Fruit fly (Drosophila melanogaster) whole organism, wandering third instar larva: ENCODE measurements around the gene Pex3.

Experiments used
- CG9705 ChIP-seq: fragments of 200-800 bp; sonication (Bioruptor generic); optimal IDR thresholded peaks from 2 replicates; lab custom pipeline; 2018; ENCODE audit warnings: missing biosample characterization, mild to moderate bottlenecking, missing genetic modification characterization
- Dif ChIP-seq: fragments of 200-275, 200-300 bp; sonication (Bioruptor generic); optimal IDR thresholded peaks from 2 replicates; lab custom pipeline; 2018; ENCODE audit warnings: missing biosample characterization, missing genetic modification characterization; ENCODE audit not compliant: partially characterized antibody
- Myc ChIP-seq: fragments of >200 bp; optimal IDR thresholded peaks from 2 replicates; lab custom pipeline; 2017
- br ChIP-seq: fragments of 200-800 bp; sonication (Bioruptor generic); optimal IDR thresholded peaks from 2 replicates; lab custom pipeline; 2016; ENCODE audit warnings: missing biosample characterization, missing genetic modification characterization
- sage ChIP-seq: fragments of 200-800 bp; sonication (Bioruptor generic); optimal IDR thresholded peaks from 2 replicates; lab custom pipeline; 2016; ENCODE audit warnings: missing biosample characterization, mild to moderate bottlenecking, missing genetic modification characterization
- usp ChIP-seq: fragments of >200 bp; optimal IDR thresholded peaks from 2 replicates; lab custom pipeline; 2017; ENCODE audit warnings: missing biosample characterization, missing genetic modification characterization

dm6 chr3L:15116536-15116935, 27.6 kb upstream of the Pex3 start, which contains the start of gene Cep135:
- no peak for TF ChIP-seq Dif
- no peak for TF ChIP-seq CG9705
- TF ChIP-seq Myc (lab: Kevin White, UChicago) = no peak
- TF ChIP-seq sage = no peak
- no peak for TF ChIP-seq usp
- no peak for TF ChIP-seq br (GFP tag; lab: Kevin White, UChicago)
